Worm (Caenorhabditis elegans) whole organism, L4 larva: ENCODE measurements around the gene fbxc-31.

Experiments
- hlh-30 ChIP-seq: sonication (generic microtip); optimal IDR thresholded peaks from 2 replicates; lab custom pipeline; 2017; ENCODE audit warnings: antibody characterized with exemption, mild to moderate bottlenecking, missing genetic modification characterization, missing compliant biosample characterization; ENCODE audit not compliant: insufficient read depth
- lin-13 ChIP-seq: fragments of 150-350 bp; optimal IDR thresholded peaks from 2 replicates; lab custom pipeline; 2014; ENCODE audit warnings: missing biosample characterization, missing genetic modification reagents, missing genetic modification characterization
- snpc-4 ChIP-seq: fragments of 150-350 bp; optimal IDR thresholded peaks from 2 replicates; lab custom pipeline; 2014; ENCODE audit warnings: missing biosample characterization, missing genetic modification characterization
- unc-130 ChIP-seq: sonication (generic microtip); optimal IDR thresholded peaks from 2 replicates; lab custom pipeline; 2016; ENCODE audit warnings: missing genetic modification reagents, missing genetic modification characterization, missing compliant biosample characterization

- no peak for TF ChIP-seq unc-130 (GFP tag; lab: Kevin White, UChicago)
- no peak for TF ChIP-seq snpc-4 (tag; lab: Kevin White, UChicago)
- TF ChIP-seq lin-13 (GFP tag; lab: Kevin White, UChicago), result no peak
- TF ChIP-seq hlh-30 (tag; lab: Kevin White, UChicago), result no peak
Measured at ce11 chrII:900720-901332, 11.0 kb upstream of the fbxc-31 start, which contains the start of gene T07D3.9.
